Worm (Caenorhabditis elegans): ENCODE measurements around the gene gst-4.

DNA sequence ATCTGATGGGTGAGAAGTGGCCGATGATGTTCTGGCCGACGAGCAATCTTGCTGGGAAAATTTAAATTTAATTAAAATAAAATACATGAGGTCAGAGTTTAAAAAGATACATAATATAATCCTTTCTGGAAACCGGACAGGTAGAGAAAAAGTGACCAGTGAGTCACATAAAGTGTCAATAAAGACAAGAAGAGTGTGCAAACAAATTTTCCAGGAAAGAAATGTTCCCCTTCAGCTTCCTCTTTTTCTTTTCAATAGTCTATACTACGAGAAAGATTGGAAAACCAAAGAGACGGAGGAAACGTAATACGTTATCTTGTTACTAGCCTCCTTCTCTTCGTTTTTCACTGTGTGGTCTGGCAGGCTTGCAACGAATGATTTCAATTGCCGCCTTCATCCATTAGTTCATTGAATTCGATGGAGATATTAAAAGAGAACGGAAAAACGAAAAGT lies 8.6 kb downstream of the gst-4 start, which contains the start of gene tsp-12:
- TF ChIP-seq Y5F2A.4 (GFP tag; optimal IDR thresholded peaks at IDR 0.05) (no peak), aly-2 (tag; optimal IDR thresholded peaks at IDR 0.05) (no peak), nhr-237 (tag; optimal IDR thresholded peaks at IDR 0.05) (no peak), ces-1 (GFP tag; optimal IDR thresholded peaks at IDR 0.05) (no peak), madf-5 (GFP tag; IDR thresholded peaks at IDR 0.05) (no peak), lin-15B (tag; optimal IDR thresholded peaks at IDR 0.05) (no peak), sdz-12 (GFP tag; optimal IDR thresholded peaks at IDR 0.05) (no peak), ceh-28 (tag; optimal IDR thresholded peaks at IDR 0.05) (no peak), nhr-28 (tag; optimal IDR thresholded peaks at IDR 0.05) (peak; percentile 11)
